Fruit fly (Drosophila melanogaster) whole organism, adult: ENCODE data around the gene HipHop.

Experiments used
- CG11617 ChIP-seq: fragments of 200-800 bp; sonication (Bioruptor generic); optimal IDR thresholded peaks from 2 replicates; lab custom pipeline; 2017; ENCODE audit warnings: mild to moderate bottlenecking, missing biosample characterization, missing genetic modification reagents, missing genetic modification characterization
- CG12768 ChIP-seq: fragments of 200-800 bp; sonication (Bioruptor generic); optimal IDR thresholded peaks from 2 replicates; lab custom pipeline; 2017; ENCODE audit warnings: missing biosample characterization, missing genetic modification characterization, mild to moderate bottlenecking, moderate library complexity, missing genetic modification reagents
- CG14711 ChIP-seq: fragments of 200-800 bp; sonication (Bioruptor generic); optimal IDR thresholded peaks from 2 replicates; lab custom pipeline; 2018; ENCODE audit warnings: missing biosample characterization, mild to moderate bottlenecking, missing genetic modification characterization, moderate library complexity
- CG1620 ChIP-seq: fragments of 200-800 bp; sonication (Bioruptor generic); optimal IDR thresholded peaks from 2 replicates; lab custom pipeline; 2016; ENCODE audit warnings: missing biosample characterization, missing genetic modification characterization
- CG33017 ChIP-seq: fragments of 200-800 bp; sonication (Bioruptor generic); optimal IDR thresholded peaks from 2 replicates; lab custom pipeline; 2018; ENCODE audit warnings: missing biosample characterization, mild to moderate bottlenecking, missing genetic modification characterization, moderate library complexity
- CG5204 ChIP-seq: fragments of 200-800 bp; sonication (Bioruptor generic); optimal IDR thresholded peaks from 2 replicates; lab custom pipeline; 2016; ENCODE audit warnings: missing biosample characterization, missing genetic modification characterization
- CG7045 ChIP-seq: fragments of 200-800 bp; sonication (Bioruptor generic); optimal IDR thresholded peaks from 2 replicates; lab custom pipeline; 2017; ENCODE audit warnings: missing biosample characterization, mild to moderate bottlenecking, missing genetic modification characterization
- CG7101 ChIP-seq: fragments of 200-800 bp; sonication (Bioruptor generic); optimal IDR thresholded peaks from 2 replicates; lab custom pipeline; 2018; ENCODE audit warnings: missing biosample characterization, mild to moderate bottlenecking, missing genetic modification characterization, moderate library complexity
- Clk ChIP-seq: fragments of 200-800 bp; sonication (Bioruptor generic); optimal IDR thresholded peaks from 2 replicates; lab custom pipeline; 2017; ENCODE audit warnings: missing biosample characterization, missing genetic modification characterization
- Crg-1 ChIP-seq: fragments of 200-800 bp; sonication (Bioruptor generic); optimal IDR thresholded peaks from 2 replicates; lab custom pipeline; 2016; ENCODE audit warnings: missing biosample characterization, missing genetic modification characterization
- Hr96 ChIP-seq: fragments of 200-800 bp; sonication (Bioruptor generic); optimal IDR thresholded peaks from 2 replicates; lab custom pipeline; 2016; ENCODE audit warnings: missing biosample characterization, missing genetic modification characterization
- Mnt ChIP-seq: fragments of 200-800 bp; sonication (Bioruptor generic); optimal IDR thresholded peaks from 2 replicates; lab custom pipeline; 2016; ENCODE audit warnings: missing biosample characterization, mild to moderate bottlenecking, missing genetic modification characterization
- bab1 ChIP-seq: fragments of 200-800 bp; sonication (Bioruptor generic); optimal IDR thresholded peaks from 3 replicates; lab custom pipeline; 2019; ENCODE audit warnings: missing biosample characterization, mild to moderate bottlenecking, missing genetic modification characterization, moderate library complexity
- cic ChIP-seq: fragments of 200-800 bp; sonication (Bioruptor generic); optimal IDR thresholded peaks from 2 replicates; lab custom pipeline; 2017; ENCODE audit warnings: missing biosample characterization, mild to moderate bottlenecking, missing genetic modification characterization, moderate library complexity
- cnc ChIP-seq, 2 experiments: fragments of >200 bp; optimal IDR thresholded peaks; 2 replicates each; lab custom pipeline; 2017
- kay ChIP-seq: fragments of 200-800 bp; sonication (Bioruptor generic); peaks from one replicate; lab custom pipeline; 2016; ENCODE audit warnings: missing biosample characterization, missing genetic modification characterization, borderline replicate concordance
- ovo ChIP-seq: fragments of 200-800 bp; sonication (Bioruptor generic); optimal IDR thresholded peaks from 2 replicates; lab custom pipeline; 2016; ENCODE audit warnings: missing biosample characterization, missing genetic modification characterization
- pad ChIP-seq: fragments of 200-800 bp; sonication (Bioruptor generic); optimal IDR thresholded peaks from 3 replicates; lab custom pipeline; 2017; ENCODE audit warnings: missing biosample characterization, missing genetic modification characterization, mild to moderate bottlenecking, moderate library complexity, missing genetic modification reagents
- tj ChIP-seq: fragments of 200-800 bp; sonication (Bioruptor generic); optimal IDR thresholded peaks from 3 replicates; lab custom pipeline; 2017; ENCODE audit warnings: missing biosample characterization, mild to moderate bottlenecking, missing genetic modification characterization, moderate library complexity
- toe ChIP-seq: fragments of 200-800 bp; sonication (Bioruptor generic); optimal IDR thresholded peaks from 2 replicates; lab custom pipeline; 2016; ENCODE audit warnings: missing biosample characterization, missing genetic modification characterization

The HipHop gene

DNA sequence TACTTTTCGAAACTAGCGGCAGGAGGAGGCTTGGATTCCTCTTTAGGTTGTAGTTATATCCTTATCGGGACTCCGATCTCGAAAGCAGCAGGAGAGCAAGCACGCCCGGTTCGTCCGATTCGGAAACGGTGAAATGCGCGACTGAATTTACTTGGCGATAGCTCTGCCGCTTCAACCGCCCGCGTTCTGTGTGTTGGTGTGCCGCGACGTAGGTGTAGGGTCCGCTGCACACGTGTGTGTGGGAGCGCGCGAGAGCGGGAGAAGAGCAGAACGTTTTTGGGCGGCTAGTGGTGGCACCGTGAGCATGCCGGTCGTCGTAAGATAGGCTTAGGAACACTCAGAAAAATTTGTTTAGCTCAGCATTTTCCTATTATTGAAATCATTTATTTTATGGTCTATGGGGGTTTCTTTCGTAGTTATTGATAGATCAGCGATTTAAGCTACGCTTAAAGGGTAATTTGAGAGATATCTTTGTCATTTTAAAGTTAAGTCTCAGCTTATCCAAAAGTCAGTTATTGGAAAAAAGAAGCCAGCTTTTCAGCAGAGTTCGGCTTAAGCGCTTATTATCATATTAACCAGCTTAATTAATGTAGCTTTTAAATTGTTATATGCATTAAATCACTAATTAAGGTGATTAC lies 19.5 kb downstream of the HipHop start:
- TF ChIP-seq Mnt (GFP tag; lab: Kevin White, UChicago), result peak; percentile 86
- no peak for TF ChIP-seq kay (GFP tag; lab: Kevin White, UChicago)
- no peak for TF ChIP-seq cnc (optimal IDR thresholded peaks at IDR 0.05; lab: Kevin White, UChicago)
- TF ChIP-seq toe (GFP tag; lab: Kevin White, UChicago), result no peak
- peak; percentile 6 for TF ChIP-seq CG5204 (GFP tag; lab: Kevin White, UChicago)
- TF ChIP-seq tj (GFP tag; lab: Kevin White, UChicago), result peak; percentile 41
- peak; percentile 48 for TF ChIP-seq CG1620 (GFP tag; lab: Kevin White, UChicago)
- TF ChIP-seq CG11617, result peak; percentile 23
- no peak for TF ChIP-seq CG7045 (GFP tag; lab: Kevin White, UChicago)
- TF ChIP-seq CG14711 (tag; lab: Kevin White, UChicago), result no peak
- TF ChIP-seq CG7101, result no peak
- no peak for TF ChIP-seq Hr96 (GFP tag; lab: Kevin White, UChicago)
- TF ChIP-seq Crg-1 (GFP tag; lab: Kevin White, UChicago), result peak; percentile 30
- TF ChIP-seq Clk (GFP tag; lab: Kevin White, UChicago), result no peak
- TF ChIP-seq cic (GFP tag; lab: Kevin White, UChicago), result peak; percentile 74
- peak; percentile 69 for TF ChIP-seq CG12768
- TF ChIP-seq CG33017 (tag; lab: Kevin White, UChicago), result peak; percentile 21
- TF ChIP-seq ovo, result peak; percentile 4
- peak; percentile 51 for TF ChIP-seq bab1

DNA sequence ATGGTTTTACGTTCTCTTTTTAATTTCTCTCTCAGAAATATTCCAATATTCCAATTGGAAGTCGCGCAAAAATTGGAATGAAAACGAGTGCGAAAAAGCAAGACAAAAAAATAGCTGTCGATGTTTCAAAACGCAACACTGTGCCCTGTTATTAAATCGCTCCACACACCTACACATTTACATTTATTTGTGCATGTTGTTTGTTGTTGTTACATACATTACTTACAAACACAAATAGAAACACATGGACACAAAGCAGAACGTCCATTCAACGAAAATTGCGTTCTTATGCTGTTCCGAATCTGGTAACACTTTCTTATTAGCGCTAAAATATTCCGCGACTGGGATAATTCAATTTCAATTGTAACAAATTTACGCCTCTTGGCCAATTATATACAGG lies 20.3 kb downstream of the HipHop start:
- TF ChIP-seq CG11617 (no peak), toe (GFP tag; lab: Kevin White, UChicago) (no peak), Crg-1 (GFP tag; lab: Kevin White, UChicago) (no peak), pad (GFP tag; lab: Kevin White, UChicago) (peak; percentile 0), cnc (optimal IDR thresholded peaks at IDR 0.05; lab: Kevin White, UChicago) (no peak), tj (GFP tag; lab: Kevin White, UChicago) (peak; percentile 35), bab1 (peak; percentile 2), kay (GFP tag; lab: Kevin White, UChicago) (peak; percentile 66), Clk (GFP tag; lab: Kevin White, UChicago) (no peak), cic (GFP tag; lab: Kevin White, UChicago) (peak; percentile 4), CG7101 (no peak)

- TF ChIP-seq cic (GFP tag; lab: Kevin White, UChicago) (no peak), ovo (no peak), CG12768 (no peak), kay (GFP tag; lab: Kevin White, UChicago) (no peak), CG11617 (no peak), CG7101 (no peak), CG33017 (tag; lab: Kevin White, UChicago) (no peak), Hr96 (GFP tag; lab: Kevin White, UChicago) (no peak), tj (GFP tag; lab: Kevin White, UChicago) (no peak), pad (GFP tag; lab: Kevin White, UChicago) (no peak), CG1620 (GFP tag; lab: Kevin White, UChicago) (no peak), Crg-1 (GFP tag; lab: Kevin White, UChicago) (no peak), CG7045 (GFP tag; lab: Kevin White, UChicago) (no peak), Clk (GFP tag; lab: Kevin White, UChicago) (no peak), Mnt (GFP tag; lab: Kevin White, UChicago) (no peak), CG5204 (GFP tag; lab: Kevin White, UChicago) (no peak), cnc (optimal IDR thresholded peaks at IDR 0.05; lab: Kevin White, UChicago) (no peak), CG14711 (tag; lab: Kevin White, UChicago) (no peak), bab1 (no peak), toe (GFP tag; lab: Kevin White, UChicago) (no peak)
Measured at dm6 chr3L:18842236-18842635, 21.3 kb downstream of the HipHop start.

DNA sequence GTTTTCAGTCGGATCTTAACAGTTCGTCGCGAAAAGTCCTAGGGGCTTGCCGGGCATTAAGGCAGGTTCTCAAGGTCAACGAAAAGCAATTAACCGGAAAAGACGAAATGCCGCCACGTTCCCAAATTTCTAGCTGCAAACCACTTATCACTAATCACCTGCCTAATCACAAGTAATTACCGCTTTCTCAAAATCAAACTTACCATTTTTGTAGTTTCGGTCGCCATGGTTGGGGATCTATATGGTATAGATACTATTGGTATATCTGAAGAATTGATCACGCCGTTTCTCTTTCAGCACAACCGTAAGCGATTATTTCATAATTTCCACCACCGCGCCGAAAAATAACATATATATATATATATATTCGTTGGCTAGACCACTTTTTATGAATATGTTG lies 24.9 kb downstream of the HipHop start:
- TF ChIP-seq cnc (optimal IDR thresholded peaks at IDR 0.05; lab: Kevin White, UChicago) (no peak), CG1620 (GFP tag; lab: Kevin White, UChicago) (no peak)

dm6 chr3L:18846233-18846271 lies 25.1 kb downstream of the HipHop start, which contains the start of gene Indy:
Indy (minus strand) TSS chr3L:18846267.
- no peak for TF ChIP-seq CG14711 (tag; lab: Kevin White, UChicago)
- no peak for TF ChIP-seq Mnt (GFP tag; lab: Kevin White, UChicago)
- no peak for TF ChIP-seq Crg-1 (GFP tag; lab: Kevin White, UChicago)
- TF ChIP-seq pad (GFP tag; lab: Kevin White, UChicago), result no peak
- no peak for TF ChIP-seq CG11617
- TF ChIP-seq tj (GFP tag; lab: Kevin White, UChicago), result no peak
- TF ChIP-seq Hr96 (GFP tag; lab: Kevin White, UChicago), result no peak
- no peak for TF ChIP-seq CG7045 (GFP tag; lab: Kevin White, UChicago)
- TF ChIP-seq Clk (GFP tag; lab: Kevin White, UChicago), result no peak
- no peak for TF ChIP-seq toe (GFP tag; lab: Kevin White, UChicago)
- TF ChIP-seq kay (GFP tag; lab: Kevin White, UChicago), result no peak
- TF ChIP-seq CG12768, result no peak
- TF ChIP-seq cnc (optimal IDR thresholded peaks at IDR 0.05; lab: Kevin White, UChicago), result no peak
- TF ChIP-seq CG5204 (GFP tag; lab: Kevin White, UChicago), result no peak
- TF ChIP-seq CG1620 (GFP tag; lab: Kevin White, UChicago), result no peak
- no peak for TF ChIP-seq CG7101
- no peak for TF ChIP-seq cic (GFP tag; lab: Kevin White, UChicago)
- no peak for TF ChIP-seq ovo
- no peak for TF ChIP-seq CG33017 (tag; lab: Kevin White, UChicago)
- no peak for TF ChIP-seq bab1

DNA sequence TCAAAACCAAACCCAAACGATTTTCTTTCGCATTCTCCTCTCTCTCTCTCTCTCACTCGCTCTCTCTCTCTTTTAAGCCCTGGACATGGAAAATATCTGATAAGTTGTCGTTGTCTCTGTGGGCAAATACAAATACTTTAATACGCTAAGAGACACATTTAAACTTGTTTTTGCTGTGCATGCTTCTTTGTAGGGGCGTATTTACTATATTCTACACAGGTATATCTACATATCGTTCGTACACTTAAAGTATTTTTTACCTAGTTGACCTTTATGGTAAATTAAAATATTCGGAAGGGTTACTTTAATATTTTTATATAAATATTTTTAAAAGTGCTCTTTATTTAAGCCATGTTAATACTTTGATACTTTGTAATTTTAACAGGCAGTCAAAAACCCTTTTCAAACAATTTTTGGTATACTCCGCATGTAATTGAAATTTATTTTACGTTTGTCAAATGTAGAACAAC lies 25.3 kb downstream of the HipHop start:
- TF ChIP-seq tj (GFP tag; lab: Kevin White, UChicago), result peak; percentile 58
- no peak for TF ChIP-seq Crg-1 (GFP tag; lab: Kevin White, UChicago)
- peak; percentile 91 for TF ChIP-seq pad (GFP tag; lab: Kevin White, UChicago)
- no peak for TF ChIP-seq CG11617
